Fruit fly (Drosophila melanogaster): ENCODE results near the gene CG32071.

The CG32071 gene

dm6 chr3L:11093046-11093520 lies 10.6 kb downstream of the CG32071 start, which contains the start of gene JIL-1 (continued):
- TF ChIP-seq Eip74EF (GFP tag; optimal IDR thresholded peaks at IDR 0.05) (no peak), Optix (GFP tag; IDR thresholded peaks at IDR 0.05) (no peak), az2 (GFP tag; optimal IDR thresholded peaks at IDR 0.05) (peak; percentile 48), CG10147 (GFP tag; optimal IDR thresholded peaks at IDR 0.05) (peak; percentile 53), CHES-1-like (GFP tag; optimal IDR thresholded peaks at IDR 0.05) (no peak), Gsc (GFP tag; IDR thresholded peaks at IDR 0.05) (no peak), trh (GFP tag; optimal IDR thresholded peaks at IDR 0.05) (peak; percentile 8), CG6689 (GFP tag; IDR thresholded peaks at IDR 0.05) (peak; percentile 31; the same call in 1 of the 2 replicates), lbe (GFP tag; optimal IDR thresholded peaks at IDR 0.05) (peak; percentile 51), dan (GFP tag; IDR thresholded peaks at IDR 0.05) (no peak), CG12659 (GFP tag; optimal IDR thresholded peaks at IDR 0.05) (peak; percentile 75), pnt (GFP tag; optimal IDR thresholded peaks at IDR 0.05) (no peak), Lhr (GFP tag; optimal IDR thresholded peaks at IDR 0.05) (no peak), pfk (GFP tag; optimal IDR thresholded peaks at IDR 0.05) (no peak), psq (GFP tag; optimal IDR thresholded peaks at IDR 0.05) (peak; percentile 88), pho (GFP tag; optimal IDR thresholded peaks at IDR 0.05) (peak; percentile 55), croc (GFP tag; conservative IDR thresholded peaks at IDR 0.05) (peak; percentile 54; the same call in 2 of the 3 replicates), ash1 (GFP tag; optimal IDR thresholded peaks at IDR 0.05) (no peak), CG9609 (GFP tag; optimal IDR thresholded peaks at IDR 0.05) (peak; percentile 3), CG6254 (GFP tag; optimal IDR thresholded peaks at IDR 0.05) (no peak), Hmr (GFP tag; optimal IDR thresholded peaks at IDR 0.05) (peak; percentile 77), CG4328 (GFP tag; optimal IDR thresholded peaks at IDR 0.05) (no peak), CG33557 (GFP tag; optimal IDR thresholded peaks at IDR 0.05) (peak; percentile 28), crc (GFP tag; optimal IDR thresholded peaks at IDR 0.05) (no peak), Opbp (GFP tag; IDR thresholded peaks at IDR 0.05; ENCODE audit: partially characterized antibody) (peak; percentile 93), Bgb (GFP tag; IDR thresholded peaks at IDR 0.05; ENCODE audit: partially characterized antibody) (peak; percentile 92), Pdp1 (GFP tag; optimal IDR thresholded peaks at IDR 0.05) (peak; percentile 1 to 59), CG12299 (tag; optimal IDR thresholded peaks at IDR 0.05) (no peak), CG12104 (GFP tag; optimal IDR thresholded peaks at IDR 0.05) (no peak), BEAF-32 (GFP tag; optimal IDR thresholded peaks at IDR 0.05) (peak; percentile 89), al (GFP tag; IDR thresholded peaks at IDR 0.05) (peak; percentile 72), CG3838 (GFP tag; optimal IDR thresholded peaks at IDR 0.05) (no peak), yki (optimal IDR thresholded peaks at IDR 0.05) (no peak), CrebB (tag; optimal IDR thresholded peaks at IDR 0.05) (no peak), CG30020 (tag; optimal IDR thresholded peaks at IDR 0.05) (peak; percentile 33), vvl (GFP tag; IDR thresholded peaks at IDR 0.05) (peak; percentile 87), zfh1 (GFP tag; IDR thresholded peaks at IDR 0.05) (peak; percentile 85; the same call in 2 of the 3 replicates), Hr51 (GFP tag; optimal IDR thresholded peaks at IDR 0.05) (peak; percentile 41 to 50), NfI (GFP tag; optimal IDR thresholded peaks at IDR 0.05) (peak; percentile 72), sr (GFP tag; IDR thresholded peaks at IDR 0.05) (peak; percentile 5; the same call in 1 of the 3 replicates), sob (GFP tag; IDR thresholded peaks at IDR 0.05) (peak; percentile 93), CG7928 (GFP tag; optimal IDR thresholded peaks at IDR 0.05) (peak; percentile 89), crp (GFP tag; optimal IDR thresholded peaks at IDR 0.05) (peak in 1 of 2 experiments; percentile 64), CG14014 (GFP tag; IDR thresholded peaks at IDR 0.05) (peak; percentile 62), CG10321 (GFP tag; IDR thresholded peaks at IDR 0.05) (no peak), ftz-f1 (GFP tag; optimal IDR thresholded peaks at IDR 0.05) (no peak), Poxn (GFP tag; IDR thresholded peaks at IDR 0.05) (no peak), CG34224 (GFP tag; IDR thresholded peaks at IDR 0.05; ENCODE audit: partially characterized antibody) (peak; percentile 83), CG8089 (GFP tag; optimal IDR thresholded peaks at IDR 0.05) (no peak), CG12391 (tag; optimal IDR thresholded peaks at IDR 0.05) (peak; percentile 71)

Measured in whole organism, embryonic.